Worm (Caenorhabditis elegans): ENCODE results near the gene math-18.

DNA sequence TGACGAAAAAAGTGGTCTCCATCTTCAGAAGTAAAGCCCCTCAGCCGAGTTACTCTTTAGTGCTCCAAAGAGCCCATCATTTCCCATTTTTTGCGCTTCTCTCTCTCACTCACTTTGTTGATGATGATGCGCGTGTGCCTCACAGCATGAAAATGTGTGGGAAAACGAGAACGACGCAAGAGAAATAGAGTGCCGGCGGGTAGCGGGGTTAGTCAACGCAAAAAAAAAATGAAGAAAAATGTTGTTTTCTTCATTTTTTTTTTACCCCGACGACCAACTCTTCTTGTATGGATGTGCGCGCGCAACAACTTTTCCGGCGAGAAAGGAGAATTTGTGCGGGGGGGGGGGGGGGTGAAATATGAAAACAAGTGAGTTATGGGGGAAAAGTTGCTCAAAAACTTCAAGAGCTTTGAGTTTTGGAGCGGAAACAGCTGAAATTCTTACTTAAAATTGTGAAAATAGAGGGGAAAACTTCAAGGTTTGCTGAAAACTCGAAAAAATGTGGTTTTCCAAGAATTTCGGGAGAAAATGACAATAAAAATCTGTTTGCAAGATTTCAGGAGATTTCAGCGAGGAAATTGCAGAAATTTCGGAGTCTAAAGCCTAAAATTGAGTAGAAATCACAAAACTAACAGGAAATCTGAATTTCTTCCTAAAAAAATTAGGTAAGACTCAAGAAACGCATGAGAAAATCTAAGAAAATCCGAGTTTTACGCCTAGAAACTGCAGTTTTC, 43.9 kb downstream of the math-18 start, which contains the start of gene C33C12.1:
- TF ChIP-seq madf-5 (GFP tag; IDR thresholded peaks at IDR 0.05) (no peak), tag-97 (GFP tag; IDR thresholded peaks at IDR 0.05) (no peak), aha-1 (tag) (peak; percentile 64), nhr-77 (tag; optimal IDR thresholded peaks at IDR 0.05) (no peak), nhr-76 (tag; optimal IDR thresholded peaks at IDR 0.05) (no peak), hmg-1.1 (GFP tag; IDR thresholded peaks at IDR 0.05) (no peak), zip-2 (tag; optimal IDR thresholded peaks at IDR 0.05) (no peak), mep-1 (tag; optimal IDR thresholded peaks at IDR 0.05) (no peak), nhr-25 (tag; optimal IDR thresholded peaks at IDR 0.05; ENCODE audit: borderline replicate concordance, insufficient read depth) (no peak), F49E8.2 (tag; optimal IDR thresholded peaks at IDR 0.05; ENCODE audit: borderline replicate concordance) (no peak), nhr-11 (tag; optimal IDR thresholded peaks at IDR 0.05) (no peak), mdt-29 (GFP tag; IDR thresholded peaks at IDR 0.05) (no peak), lin-15B (tag; optimal IDR thresholded peaks at IDR 0.05) (no peak), skn-1 (tag; optimal IDR thresholded peaks at IDR 0.05) (no peak)

Data from whole organism, L4 larva.